Worm (Caenorhabditis elegans): ENCODE results near the gene Y71H2B.2.

- no peak for TF ChIP-seq fkh-10 (GFP tag; optimal IDR thresholded peaks at IDR 0.05)
- no peak for TF ChIP-seq sox-2 (GFP tag; IDR thresholded peaks at IDR 0.05)
- no peak for TF ChIP-seq fax-1 (tag; optimal IDR thresholded peaks at IDR 0.05)
- TF ChIP-seq C08G9.2 (tag; optimal IDR thresholded peaks at IDR 0.05): no peak
These were observed 34.8 kb downstream of the Y71H2B.2 start, which contains the start of gene let-805 for ce11 chrIII:2657783-2658182.

Measured in whole organism, late embryonic.